Fruit fly (Drosophila melanogaster): ENCODE measurements around the gene Dys.

Gene Dys

DNA sequence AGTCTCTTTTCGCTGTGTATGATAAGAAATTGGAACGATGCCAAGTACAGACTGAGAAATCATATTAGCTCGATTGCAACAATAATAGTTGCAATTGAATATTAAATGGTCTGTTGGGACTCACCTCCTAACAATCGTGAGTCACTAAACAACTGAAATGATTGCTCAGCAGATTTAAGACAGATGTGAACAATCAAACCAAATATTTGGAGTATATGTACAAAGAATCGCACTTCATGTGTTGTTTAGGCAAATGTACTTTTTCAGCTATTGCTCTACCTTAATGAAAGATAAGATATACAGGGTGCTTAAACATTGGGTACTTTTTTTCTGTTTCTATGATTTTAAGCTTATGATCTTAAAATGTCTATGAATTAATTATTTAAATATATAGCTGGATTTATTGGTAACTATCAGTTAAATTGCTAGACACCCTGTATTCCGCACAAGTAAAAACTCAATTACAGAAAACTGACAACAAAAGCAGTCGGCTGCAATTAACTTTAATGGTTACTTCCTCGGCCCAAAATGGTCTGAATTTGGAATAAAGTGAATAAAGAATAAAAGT lies 180.7 kb downstream of the Dys start (continued):
- TF ChIP-seq Hr38 (GFP tag; optimal IDR thresholded peaks at IDR 0.05) (no peak), Hr4 (GFP tag; optimal IDR thresholded peaks at IDR 0.05) (peak; percentile 86), CG8119 (GFP tag; IDR thresholded peaks at IDR 0.05) (peak; percentile 90), CG34406 (GFP tag; optimal IDR thresholded peaks at IDR 0.05) (peak; percentile 82), Smox (GFP tag; optimal IDR thresholded peaks at IDR 0.05) (peak; percentile 77), acj6 (GFP tag; optimal IDR thresholded peaks at IDR 0.05) (peak; percentile 69), CG11902 (GFP tag; optimal IDR thresholded peaks at IDR 0.05) (peak; percentile 49), ss (GFP tag; optimal IDR thresholded peaks at IDR 0.05) (peak; percentile 40 to 66), achi (GFP tag; optimal IDR thresholded peaks at IDR 0.05) (peak; percentile 76), Eip78C (GFP tag) (peak; percentile 95), pdm3 (GFP tag; optimal IDR thresholded peaks at IDR 0.05) (peak; percentile 77), net (GFP tag; optimal IDR thresholded peaks at IDR 0.05) (peak; percentile 78), Lpt (GFP tag; optimal IDR thresholded peaks at IDR 0.05) (peak; percentile 73), CG11294 (GFP tag; IDR thresholded peaks at IDR 0.05) (peak; percentile 78), Sox15 (GFP tag; optimal IDR thresholded peaks at IDR 0.05) (peak; percentile 60), Sox14 (GFP tag; optimal IDR thresholded peaks at IDR 0.05) (peak; percentile 59), Blimp-1 (GFP tag; optimal IDR thresholded peaks at IDR 0.05) (peak; percentile 61), Ets21C (GFP tag; optimal IDR thresholded peaks at IDR 0.05) (peak; percentile 46), CG16779 (tag; optimal IDR thresholded peaks at IDR 0.05) (peak; percentile 50), Gug (GFP tag; IDR thresholded peaks at IDR 0.05) (peak; percentile 90)

DNA sequence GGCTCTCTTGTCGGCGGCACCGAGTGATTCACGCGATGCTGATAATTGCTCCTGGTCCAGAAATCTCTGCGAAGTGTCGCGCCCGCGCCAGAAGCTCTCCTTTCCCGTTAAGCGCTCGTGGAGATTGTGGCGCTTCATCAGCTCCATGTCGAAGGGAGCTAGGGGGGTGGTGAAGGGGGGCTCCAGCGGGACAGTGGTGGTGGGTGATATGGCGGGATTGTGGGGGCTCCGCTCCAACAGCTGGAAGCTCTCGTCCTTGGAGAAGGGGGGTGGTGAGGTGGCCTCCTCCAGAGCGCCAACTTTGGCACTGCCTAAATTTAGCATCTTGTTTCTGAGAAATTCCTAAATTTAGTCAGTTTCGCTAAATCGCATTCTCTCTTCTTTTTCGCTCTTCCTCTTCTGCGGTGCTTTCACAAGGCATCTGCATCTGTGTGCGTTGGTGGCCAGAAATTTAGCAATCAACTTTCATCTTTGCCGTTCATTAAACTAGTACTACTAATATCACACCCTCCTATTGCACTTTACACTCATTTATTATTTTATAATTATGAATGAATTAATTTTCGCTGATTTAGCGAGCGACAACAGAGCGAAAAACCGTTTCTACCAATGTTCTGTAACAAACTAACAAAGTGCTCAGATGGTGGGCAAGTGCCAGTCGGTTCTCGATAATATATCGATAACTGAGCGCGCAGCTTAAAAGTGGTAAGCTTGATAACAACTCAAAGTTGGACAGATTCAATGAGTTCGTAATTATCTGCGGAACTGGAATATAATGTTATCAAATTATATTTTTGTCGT lies 181.4 kb downstream of the Dys start, which contains the start of gene subdued:
Gene subdued (minus strand): TSS at position 631 of the 801 bp plus-strand sequence.
- no peak for TF ChIP-seq CG8319 (GFP tag; optimal IDR thresholded peaks at IDR 0.05)
- peak; percentile 46 for TF ChIP-seq svp (GFP tag)
- TF ChIP-seq salr (GFP tag; optimal IDR thresholded peaks at IDR 0.05), result no peak
- TF ChIP-seq CG15336 (GFP tag; IDR thresholded peaks at IDR 0.05), result peak; percentile 25; the same call in 1 of the 2 replicates
- no peak for TF ChIP-seq fd85E (GFP tag; optimal IDR thresholded peaks at IDR 0.05)
- no peak for TF ChIP-seq CG6276 (GFP tag; optimal IDR thresholded peaks at IDR 0.05)
- TF ChIP-seq Eip93F (GFP tag; optimal IDR thresholded peaks at IDR 0.05), result peak; percentile 51
- peak; percentile 25 for TF ChIP-seq Smox (GFP tag; optimal IDR thresholded peaks at IDR 0.05)
- TF ChIP-seq Eip78C (GFP tag), result peak; percentile 81
- TF ChIP-seq Eip75B (GFP tag; optimal IDR thresholded peaks at IDR 0.05), result peak; percentile 5
- TF ChIP-seq dsx (GFP tag; optimal IDR thresholded peaks at IDR 0.05; ENCODE audit: poor library complexity, severe bottlenecking), result peak; percentile 68
- TF ChIP-seq fd59A (GFP tag; optimal IDR thresholded peaks at IDR 0.05), result no peak

DNA sequence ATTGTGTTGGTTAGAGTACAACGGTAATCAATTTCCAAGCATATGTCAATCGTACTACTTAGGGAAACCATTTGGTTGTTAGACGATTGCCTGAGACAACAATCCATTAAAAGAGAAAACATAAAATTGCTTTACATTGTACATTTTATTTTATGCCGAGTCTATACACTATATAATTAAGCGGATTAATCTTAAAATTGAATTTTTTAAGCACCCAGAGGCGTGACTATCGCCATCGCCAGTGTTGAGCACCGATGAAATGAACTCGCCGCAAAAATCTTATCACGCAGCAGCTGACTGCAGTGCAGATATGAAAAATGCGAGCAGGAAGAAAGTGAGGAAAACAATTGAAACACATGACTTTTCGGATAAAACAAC lies 182.0 kb downstream of the Dys start:
- TF ChIP-seq CG11902 (GFP tag; optimal IDR thresholded peaks at IDR 0.05) (no peak), CG8632 (GFP tag; optimal IDR thresholded peaks at IDR 0.05) (no peak), Eip93F (GFP tag; optimal IDR thresholded peaks at IDR 0.05) (no peak), dac (GFP tag; optimal IDR thresholded peaks at IDR 0.05) (no peak), Hr4 (GFP tag; optimal IDR thresholded peaks at IDR 0.05) (no peak), Eip78C (GFP tag) (peak; percentile 68), Sox102F (GFP tag; optimal IDR thresholded peaks at IDR 0.05) (no peak), topi (GFP tag; optimal IDR thresholded peaks at IDR 0.05) (peak; percentile 23), Lpt (GFP tag; optimal IDR thresholded peaks at IDR 0.05) (no peak), CG16779 (tag; optimal IDR thresholded peaks at IDR 0.05) (no peak), pdm3 (GFP tag; optimal IDR thresholded peaks at IDR 0.05) (no peak), CG7368 (GFP tag; optimal IDR thresholded peaks at IDR 0.05) (no peak), esn (GFP tag; optimal IDR thresholded peaks at IDR 0.05) (peak; percentile 35), net (GFP tag; optimal IDR thresholded peaks at IDR 0.05) (no peak), CG4318 (GFP tag; optimal IDR thresholded peaks at IDR 0.05) (no peak), vri (GFP tag; optimal IDR thresholded peaks at IDR 0.05) (no peak)
